Fruit fly (Drosophila melanogaster): Measurements from ENCODE around the gene CG4360.
A peak's percentile ranks its signal among the peaks of the same experiment; 100 is the strongest.

Gene CG4360

DNA sequence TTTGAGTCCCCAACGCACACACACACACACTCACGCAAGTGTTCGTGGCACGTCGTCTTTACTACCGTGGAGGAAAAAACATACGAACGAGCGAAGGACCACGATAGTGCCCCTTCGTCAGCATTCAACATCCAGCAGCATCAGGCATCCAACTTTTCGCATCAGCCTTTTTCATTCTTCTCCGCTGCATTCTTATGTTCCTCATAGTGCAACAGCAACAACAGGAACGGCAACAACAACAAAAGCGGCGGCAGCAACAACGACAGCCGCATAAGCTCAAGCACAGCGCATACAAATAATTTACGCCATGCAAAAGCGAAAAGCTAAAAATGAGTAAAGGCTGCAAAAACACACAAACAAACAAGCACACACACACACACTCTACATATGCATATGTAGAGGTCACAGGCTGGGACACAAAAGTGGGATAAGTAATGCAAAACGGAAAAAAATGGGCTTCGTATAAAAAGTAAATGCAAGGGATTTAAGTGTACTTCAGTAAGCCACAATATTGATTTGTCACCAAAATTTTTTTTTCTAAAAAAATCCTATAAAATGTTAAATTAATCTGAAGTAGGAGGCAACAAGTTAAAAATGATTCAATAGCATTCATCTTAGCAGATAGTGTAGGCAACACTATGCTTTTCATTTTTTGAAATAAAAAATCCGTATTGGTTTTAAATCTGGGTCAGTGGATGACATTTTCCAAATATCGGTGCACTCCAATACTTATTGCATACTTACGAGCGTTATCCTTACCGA, 44.9 kb downstream of the CG4360 start:
- TF ChIP-seq Gug (GFP tag; IDR thresholded peaks at IDR 0.05) (no peak), Ets96B (tag; optimal IDR thresholded peaks at IDR 0.05) (peak; percentile 63), CG8632 (GFP tag; optimal IDR thresholded peaks at IDR 0.05) (peak; percentile 43), CG8319 (GFP tag; optimal IDR thresholded peaks at IDR 0.05) (peak; percentile 8), pdm3 (GFP tag; optimal IDR thresholded peaks at IDR 0.05) (peak; percentile 72), Blimp-1 (GFP tag; optimal IDR thresholded peaks at IDR 0.05) (no peak), CG9139 (GFP tag; optimal IDR thresholded peaks at IDR 0.05) (no peak), fkh (GFP tag; optimal IDR thresholded peaks at IDR 0.05) (no peak), CG4318 (GFP tag; optimal IDR thresholded peaks at IDR 0.05) (peak; percentile 56), CG10631 (GFP tag; optimal IDR thresholded peaks at IDR 0.05) (peak; percentile 53), Met (GFP tag; optimal IDR thresholded peaks at IDR 0.05) (peak; percentile 66), CG6163 (GFP tag; IDR thresholded peaks at IDR 0.05) (no peak), CG31627 (GFP tag; optimal IDR thresholded peaks at IDR 0.05) (peak; percentile 69), spab (GFP tag; optimal IDR thresholded peaks at IDR 0.05) (peak; percentile 42), Eip75B (GFP tag; optimal IDR thresholded peaks at IDR 0.05) (peak; percentile 69), Sox14 (GFP tag; optimal IDR thresholded peaks at IDR 0.05) (peak; percentile 54), CG1621 (tag; optimal IDR thresholded peaks at IDR 0.05) (no peak), Lpt (GFP tag; optimal IDR thresholded peaks at IDR 0.05) (no peak), OdsH (GFP tag; optimal IDR thresholded peaks at IDR 0.05) (peak; percentile 68), eg (GFP tag; IDR thresholded peaks at IDR 0.05) (peak; percentile 58; the same call in 2 of the 3 replicates), fd85E (GFP tag; optimal IDR thresholded peaks at IDR 0.05) (no peak), fd59A (GFP tag; optimal IDR thresholded peaks at IDR 0.05) (peak; percentile 60), Ets21C (GFP tag; optimal IDR thresholded peaks at IDR 0.05) (peak; percentile 15), CG6854 (GFP tag; optimal IDR thresholded peaks at IDR 0.05) (no peak), CG6792 (GFP tag; optimal IDR thresholded peaks at IDR 0.05) (peak; percentile 12), salr (GFP tag; optimal IDR thresholded peaks at IDR 0.05) (peak; percentile 5 to 88), Hr4 (GFP tag; optimal IDR thresholded peaks at IDR 0.05) (peak; percentile 72), esn (GFP tag; optimal IDR thresholded peaks at IDR 0.05) (peak; percentile 79), Hr39 (GFP tag; optimal IDR thresholded peaks at IDR 0.05) (peak; percentile 62), CG11294 (GFP tag; IDR thresholded peaks at IDR 0.05) (no peak; the same call in 1 of the 2 replicates), cyc (GFP tag; optimal IDR thresholded peaks at IDR 0.05) (peak; percentile 58), svp (GFP tag) (peak; percentile 80), CG8119 (GFP tag; IDR thresholded peaks at IDR 0.05) (no peak), CG3919 (GFP tag; optimal IDR thresholded peaks at IDR 0.05) (peak; percentile 42), CG11762 (GFP tag; optimal IDR thresholded peaks at IDR 0.05; ENCODE audit: insufficient read depth) (peak; percentile 32), Eip78C (GFP tag) (peak; percentile 94), topi (GFP tag; optimal IDR thresholded peaks at IDR 0.05) (peak; percentile 73), lz (GFP tag; optimal IDR thresholded peaks at IDR 0.05) (peak; percentile 63), vri (GFP tag; optimal IDR thresholded peaks at IDR 0.05) (no peak), CG3032 (tag; optimal IDR thresholded peaks at IDR 0.05) (peak; percentile 54), CG32006 (GFP tag; optimal IDR thresholded peaks at IDR 0.05) (peak; percentile 84), CG6276 (GFP tag; optimal IDR thresholded peaks at IDR 0.05) (peak; percentile 43), Hr38 (GFP tag; optimal IDR thresholded peaks at IDR 0.05) (no peak), CG16779 (tag; optimal IDR thresholded peaks at IDR 0.05) (no peak), Sox102F (GFP tag; optimal IDR thresholded peaks at IDR 0.05) (no peak), Eip93F (GFP tag; optimal IDR thresholded peaks at IDR 0.05) (no peak), achi (GFP tag; optimal IDR thresholded peaks at IDR 0.05) (peak; percentile 45), CG15336 (GFP tag; IDR thresholded peaks at IDR 0.05) (no peak; the same call in 1 of the 2 replicates), CG11902 (GFP tag; optimal IDR thresholded peaks at IDR 0.05) (no peak), ss (GFP tag; optimal IDR thresholded peaks at IDR 0.05) (peak in 1 of 2 experiments; percentile 41), Smox (GFP tag; optimal IDR thresholded peaks at IDR 0.05) (peak; percentile 70)
